Fruit fly (Drosophila melanogaster) whole organism, embryonic: ENCODE data around the gene eIF3h.

Experiments used
- Atf-2 ChIP-seq: fragments of 200-800 bp; sonication (Bioruptor generic); optimal IDR thresholded peaks from 2 replicates; lab custom pipeline; 2016; ENCODE audit warnings: missing biosample characterization, missing genetic modification characterization
- Atf6 ChIP-seq: fragments of 200-800 bp; sonication (Bioruptor generic); IDR thresholded peaks from 2 replicates; pipeline ENCODE4 v1.3.6; 2022; ENCODE audit warnings: missing biosample characterization, missing genetic modification characterization
- BEAF-32 ChIP-seq: fragments of 200-800 bp; sonication (Bioruptor generic); optimal IDR thresholded peaks from 3 replicates; lab custom pipeline; 2017; ENCODE audit warnings: missing biosample characterization, missing genetic modification characterization, mild to moderate bottlenecking, moderate library complexity, missing genetic modification reagents
- CG10462 ChIP-seq: fragments of 200-800 bp; sonication (Bioruptor generic); optimal IDR thresholded peaks from 2 replicates; lab custom pipeline; 2016; ENCODE audit warnings: missing biosample characterization, missing genetic modification characterization
- CG11695 ChIP-seq: fragments of 200-800 bp; sonication (Bioruptor generic); IDR thresholded peaks from 3 replicates; pipeline ENCODE4 v1.3.6; 2022; ENCODE audit warnings: missing biosample characterization, missing genetic modification characterization
- CG14441 ChIP-seq: fragments of 200-800 bp; sonication (Bioruptor generic); IDR thresholded peaks from 2 replicates; pipeline ENCODE4 v1.3.6; 2022; ENCODE audit warnings: missing biosample characterization, missing genetic modification characterization
- CG16863 ChIP-seq: fragments of 200-800 bp; sonication (Bioruptor generic); optimal IDR thresholded peaks from 3 replicates; lab custom pipeline; 2016; ENCODE audit warnings: missing biosample characterization, missing genetic modification characterization
- CG17802 ChIP-seq: fragments of 200-800 bp; sonication (Bioruptor generic); optimal IDR thresholded peaks from 2 replicates; lab custom pipeline; 2018; ENCODE audit warnings: missing biosample characterization, mild to moderate bottlenecking, missing genetic modification characterization, moderate library complexity
- CG17912 ChIP-seq: fragments of 200-800 bp; sonication (Bioruptor generic); optimal IDR thresholded peaks from 2 replicates; lab custom pipeline; 2018; ENCODE audit warnings: missing biosample characterization, mild to moderate bottlenecking, missing genetic modification characterization
- CG1792 ChIP-seq: fragments of 200-800 bp; sonication (Bioruptor generic); optimal IDR thresholded peaks from 2 replicates; lab custom pipeline; 2016; ENCODE audit warnings: missing biosample characterization, missing genetic modification characterization
- CG30020 ChIP-seq: fragments of 200-800 bp; optimal IDR thresholded peaks from 2 replicates; lab custom pipeline; 2019; ENCODE audit warnings: missing biosample characterization, mild to moderate bottlenecking, missing genetic modification characterization, moderate library complexity
- CG30431 ChIP-seq: fragments of 200-800 bp; sonication (Bioruptor generic); optimal IDR thresholded peaks from 2 replicates; lab custom pipeline; 2017; ENCODE audit warnings: missing biosample characterization, missing genetic modification characterization
- CG3407 ChIP-seq: fragments of 200-800 bp; sonication (Bioruptor generic); optimal IDR thresholded peaks from 2 replicates; lab custom pipeline; 2018; ENCODE audit warnings: missing biosample characterization, mild to moderate bottlenecking, missing genetic modification characterization
- CG5180 ChIP-seq: fragments of 200-800 bp; sonication (Bioruptor generic); optimal IDR thresholded peaks from 3 replicates; lab custom pipeline; 2017; ENCODE audit warnings: missing biosample characterization, missing genetic modification characterization, mild to moderate bottlenecking, moderate library complexity, missing genetic modification reagents
- CG6654 ChIP-seq: fragments of 200-800 bp; sonication (Bioruptor generic); optimal IDR thresholded peaks from 2 replicates; lab custom pipeline; 2017; ENCODE audit warnings: missing biosample characterization, mild to moderate bottlenecking, missing genetic modification characterization
- CG7271 ChIP-seq: fragments of 200-800 bp; sonication (Bioruptor generic); optimal IDR thresholded peaks from 2 replicates; lab custom pipeline; 2018; ENCODE audit warnings: missing biosample characterization, mild to moderate bottlenecking, missing genetic modification characterization, moderate library complexity
- CG7556 ChIP-seq: fragments of 200-800 bp; sonication (Bioruptor generic); optimal IDR thresholded peaks from 2 replicates; lab custom pipeline; 2017; ENCODE audit warnings: missing biosample characterization, mild to moderate bottlenecking, missing genetic modification characterization
- CG9876 ChIP-seq: fragments of 200-800 bp; sonication (Bioruptor generic); optimal IDR thresholded peaks from 2 replicates; lab custom pipeline; 2016; ENCODE audit warnings: missing biosample characterization, missing genetic modification characterization
- Dip2 ChIP-seq: fragments of 200-800 bp; sonication (Bioruptor generic); IDR thresholded peaks from 2 replicates; pipeline ENCODE4 v1.3.6; 2022; ENCODE audit warnings: missing biosample characterization, missing genetic modification characterization
- Dref ChIP-seq: fragments of 200-800 bp; sonication (Bioruptor generic); IDR thresholded peaks from 2 replicates; pipeline ENCODE4 v1.3.6; 2022; ENCODE audit warnings: missing biosample characterization, missing genetic modification characterization
- Fer3 ChIP-seq: fragments of 200-800 bp; sonication (Bioruptor generic); optimal IDR thresholded peaks from 2 replicates; lab custom pipeline; 2018; ENCODE audit warnings: missing biosample characterization, mild to moderate bottlenecking, missing genetic modification characterization, moderate library complexity
- HmgZ ChIP-seq: fragments of 200-800 bp; sonication (Bioruptor generic); optimal IDR thresholded peaks from 2 replicates; lab custom pipeline; 2018; ENCODE audit warnings: missing biosample characterization, mild to moderate bottlenecking, missing genetic modification characterization
- Hr51 ChIP-seq, 2 experiments: fragments of 200-800 bp; sonication (Bioruptor generic); optimal IDR thresholded peaks; 2 replicates in 1 of 2; 3 replicates in 1 of 2; lab custom pipeline; 2016 to 2018; ENCODE audit warnings: missing biosample characterization in 2 of 2, missing genetic modification characterization in 2 of 2, mild to moderate bottlenecking in 1 of 2, moderate library complexity in 1 of 2
- Kr ChIP-seq: fragments of 200-800 bp; sonication (Bioruptor generic); optimal IDR thresholded peaks from 2 replicates; lab custom pipeline; 2017; ENCODE audit warnings: missing biosample characterization, mild to moderate bottlenecking, missing genetic modification characterization
- Mad ChIP-seq: fragments of 200-800 bp; sonication (Bioruptor generic); optimal IDR thresholded peaks from 2 replicates; lab custom pipeline; 2016; ENCODE audit warnings: missing biosample characterization, missing genetic modification characterization
- Meics ChIP-seq: fragments of 200-800 bp; sonication (Bioruptor generic); optimal IDR thresholded peaks from 2 replicates; lab custom pipeline; 2017; ENCODE audit warnings: missing biosample characterization, mild to moderate bottlenecking, missing genetic modification characterization
- NC2α ChIP-seq: fragments of 200-800 bp; sonication (Bioruptor generic); optimal IDR thresholded peaks from 2 replicates; lab custom pipeline; 2016; ENCODE audit warnings: missing biosample characterization, missing genetic modification characterization
- Neu2 ChIP-seq: fragments of 200-800 bp; sonication (Bioruptor generic); optimal IDR thresholded peaks from 3 replicates; lab custom pipeline; 2016; ENCODE audit warnings: missing biosample characterization, missing genetic modification characterization, borderline replicate concordance
- Nf-YA ChIP-seq: fragments of 200-800 bp; sonication (Bioruptor generic); IDR thresholded peaks from 2 replicates; pipeline ENCODE4 v1.3.6; 2022; ENCODE audit warnings: missing biosample characterization, missing genetic modification characterization
- Rx ChIP-seq: fragments of 200-800 bp; sonication (Bioruptor generic); IDR thresholded peaks from 2 replicates; pipeline ENCODE4 v1.3.6; 2022; ENCODE audit warnings: missing biosample characterization, missing genetic modification characterization
- Sin3A ChIP-seq: fragments of >200 bp; optimal IDR thresholded peaks from 2 replicates; lab custom pipeline; 2018
- ab ChIP-seq: fragments of 200-800 bp; sonication (Bioruptor generic); optimal IDR thresholded peaks from 2 replicates; lab custom pipeline; 2016; ENCODE audit warnings: missing biosample characterization, missing genetic modification characterization
- al ChIP-seq: fragments of 200-800 bp; sonication (Bioruptor generic); IDR thresholded peaks from 2 replicates; pipeline ENCODE4 v1.3.6; 2022; ENCODE audit warnings: missing biosample characterization, missing genetic modification characterization
- chn ChIP-seq: fragments of 200-800 bp; sonication (Bioruptor generic); optimal IDR thresholded peaks from 2 replicates; lab custom pipeline; 2016; ENCODE audit warnings: missing biosample characterization, missing genetic modification characterization
- ci ChIP-seq: fragments of 200-800 bp; sonication (Bioruptor generic); IDR thresholded peaks from 3 replicates; pipeline ENCODE4 v1.3.6; 2022; ENCODE audit warnings: missing biosample characterization, missing genetic modification characterization
- crc ChIP-seq: fragments of 200-800 bp; sonication (Bioruptor generic); optimal IDR thresholded peaks from 2 replicates; lab custom pipeline; 2016; ENCODE audit warnings: missing biosample characterization, missing genetic modification characterization
- crp ChIP-seq, 2 experiments: fragments of 200-800 bp; sonication (Bioruptor generic); optimal IDR thresholded peaks; 2 replicates in 1 of 2; 3 replicates in 1 of 2; lab custom pipeline; 2017; ENCODE audit warnings: missing biosample characterization in 2 of 2, missing genetic modification characterization in 2 of 2, mild to moderate bottlenecking in 1 of 2, moderate library complexity in 1 of 2
- danr ChIP-seq: fragments of 200-800 bp; sonication (Bioruptor generic); IDR thresholded peaks from 2 replicates; pipeline ENCODE4 v1.3.6; 2022; ENCODE audit warnings: missing biosample characterization, missing genetic modification characterization
- ems ChIP-seq: fragments of 200-800 bp; sonication (Bioruptor generic); optimal IDR thresholded peaks from 3 replicates; lab custom pipeline; 2016; ENCODE audit warnings: missing biosample characterization, missing genetic modification characterization
- eyg ChIP-seq: fragments of 200-800 bp; sonication (Bioruptor generic); optimal IDR thresholded peaks from 3 replicates; lab custom pipeline; 2016; ENCODE audit warnings: missing biosample characterization, missing genetic modification characterization
- gem ChIP-seq: fragments of 200-800 bp; sonication (Bioruptor generic); optimal IDR thresholded peaks from 2 replicates; lab custom pipeline; 2019; ENCODE audit warnings: missing biosample characterization, mild to moderate bottlenecking, missing genetic modification characterization, moderate library complexity
- maf-S ChIP-seq: fragments of 200-800 bp; sonication (Bioruptor generic); optimal IDR thresholded peaks from 2 replicates; lab custom pipeline; 2016; ENCODE audit warnings: missing biosample characterization, missing genetic modification characterization
- otp ChIP-seq: fragments of 200-800 bp; sonication (Bioruptor generic); IDR thresholded peaks from 3 replicates; pipeline ENCODE4, ENCODE4 v1.3.6; 2022; ENCODE audit warnings: missing biosample characterization, missing genetic modification characterization
- p53 ChIP-seq: fragments of 200-800 bp; sonication (Bioruptor generic); optimal IDR thresholded peaks from 2 replicates; lab custom pipeline; 2016; ENCODE audit warnings: missing biosample characterization, missing genetic modification characterization
- peb ChIP-seq: fragments of 200-800 bp; sonication (Bioruptor generic); IDR thresholded peaks from 2 replicates; pipeline ENCODE4 v1.3.6; 2022; ENCODE audit warnings: missing biosample characterization, missing genetic modification characterization
- sc ChIP-seq, 3 experiments: fragments of >200 bp in 2 of 3; fragments of 200-800 bp in 1 of 3; sonication (Bioruptor generic) in 1 of 3; optimal IDR thresholded peaks; 2 replicates in 2 of 3; 3 replicates in 1 of 3; lab custom pipeline; 2017; ENCODE audit warnings: mild to moderate bottlenecking in 1 of 3, missing biosample characterization in 1 of 3, missing genetic modification characterization in 1 of 3, missing genetic modification reagents in 1 of 3
- schlank ChIP-seq: fragments of 200-800 bp; sonication (Bioruptor generic); optimal IDR thresholded peaks from 2 replicates; lab custom pipeline; 2018; ENCODE audit warnings: missing biosample characterization, mild to moderate bottlenecking, missing genetic modification characterization
- sens-2 ChIP-seq: fragments of 200-800 bp; sonication (Bioruptor generic); IDR thresholded peaks from 2 replicates; pipeline ENCODE4 v1.3.6; 2022; ENCODE audit warnings: missing biosample characterization, missing genetic modification characterization
- so ChIP-seq: fragments of 200-800 bp; sonication (Bioruptor generic); IDR thresholded peaks from 3 replicates; pipeline ENCODE4 v1.3.6; 2022; ENCODE audit warnings: missing biosample characterization, missing genetic modification characterization
- sr ChIP-seq: fragments of 200-800 bp; sonication (Bioruptor generic); IDR thresholded peaks from 3 replicates; pipeline ENCODE4 v1.3.6; 2022; ENCODE audit warnings: missing biosample characterization, missing genetic modification characterization
- sug ChIP-seq: fragments of 200-800 bp; optimal IDR thresholded peaks from 2 replicates; lab custom pipeline; 2019; ENCODE audit warnings: missing biosample characterization, mild to moderate bottlenecking, missing genetic modification characterization, moderate library complexity
- wor ChIP-seq: fragments of 200-800 bp; sonication (Bioruptor generic); IDR thresholded peaks from 2 replicates; pipeline ENCODE4 v1.3.6; 2022; ENCODE audit warnings: missing biosample characterization, missing genetic modification characterization

Gene eIF3h

dm6 chr2L:5093772-5094350 is 41.0 kb upstream of the eIF3h start, which contains the start of gene CG5828 (continued):
- TF ChIP-seq sr (GFP tag; lab: Robert Waterston, UW) = no peak
- no peak for TF ChIP-seq CG30020 (tag; lab: Kevin White, UChicago)
- TF ChIP-seq Rx (GFP tag; lab: Robert Waterston, UW) = no peak
- TF ChIP-seq CG7556 = no peak
- no peak for TF ChIP-seq CG14441 (GFP tag; lab: Robert Waterston, UW)
- peak; percentile 52 for TF ChIP-seq CG10462 (GFP tag; lab: Kevin White, UChicago)
- no peak for TF ChIP-seq maf-S
- no peak for TF ChIP-seq CG7271 (tag; lab: Kevin White, UChicago)
- no peak for TF ChIP-seq Atf6
- no peak for TF ChIP-seq Mad (GFP tag; lab: Kevin White, UChicago)
- no peak for TF ChIP-seq so (GFP tag; lab: Robert Waterston, UW)
- no peak for TF ChIP-seq CG3407 (GFP tag; lab: Kevin White, UChicago)
- no peak for TF ChIP-seq CG5180 (GFP tag; lab: Kevin White, UChicago)
- no peak for TF ChIP-seq Nf-YA (GFP tag; lab: Robert Waterston, UW)
- no peak for TF ChIP-seq HmgZ
- no peak for TF ChIP-seq CG17802
- TF ChIP-seq BEAF-32 = peak; percentile 84
- TF ChIP-seq otp = no peak
- no peak for TF ChIP-seq ab
- TF ChIP-seq CG16863 (GFP tag; lab: Kevin White, UChicago) = no peak
- TF ChIP-seq crp (GFP tag; optimal IDR thresholded peaks at IDR 0.05; lab: Kevin White, UChicago) = no peak
- TF ChIP-seq eyg (GFP tag; lab: Kevin White, UChicago) = no peak
- no peak for TF ChIP-seq al (GFP tag; lab: Robert Waterston, UW)
- no peak for TF ChIP-seq p53 (GFP tag; lab: Kevin White, UChicago)
- TF ChIP-seq CG17912 (GFP tag; lab: Kevin White, UChicago) = no peak
- no peak for TF ChIP-seq schlank (tag; lab: Kevin White, UChicago)
- TF ChIP-seq CG1792 (GFP tag; lab: Kevin White, UChicago) = no peak
- no peak for TF ChIP-seq crc (GFP tag; lab: Kevin White, UChicago)
- no peak for TF ChIP-seq Kr (GFP tag; lab: Kevin White, UChicago)
- no peak for TF ChIP-seq Atf-2 (GFP tag; lab: Kevin White, UChicago)
- TF ChIP-seq sug (tag; lab: Kevin White, UChicago) = no peak
- no peak for TF ChIP-seq CG9876 (GFP tag; lab: Kevin White, UChicago)
- no peak for TF ChIP-seq sc (optimal IDR thresholded peaks at IDR 0.05; lab: Kevin White, UChicago)
- no peak for TF ChIP-seq sc (GFP tag; optimal IDR thresholded peaks at IDR 0.05; lab: Kevin White, UChicago)
- no peak for TF ChIP-seq Dip2
- no peak for TF ChIP-seq Hr51 (GFP tag; optimal IDR thresholded peaks at IDR 0.05; lab: Kevin White, UChicago)
- no peak for TF ChIP-seq sens-2 (GFP tag; lab: Robert Waterston, UW)
- TF ChIP-seq CG30431 (GFP tag; lab: Kevin White, UChicago) = no peak
- no peak for TF ChIP-seq peb (GFP tag; lab: Robert Waterston, UW)
- TF ChIP-seq Sin3A = no peak
- peak; percentile 76 for TF ChIP-seq Dref (GFP tag; lab: Robert Waterston, UW)
- TF ChIP-seq chn (GFP tag; lab: Kevin White, UChicago) = no peak
- TF ChIP-seq ci (GFP tag; lab: Robert Waterston, UW) = no peak
- TF ChIP-seq gem (tag; lab: Kevin White, UChicago) = no peak
- TF ChIP-seq wor = no peak
- TF ChIP-seq danr (GFP tag; lab: Robert Waterston, UW) = no peak
- no peak for TF ChIP-seq ems (GFP tag; lab: Kevin White, UChicago)
- TF ChIP-seq CG6654 = no peak
- TF ChIP-seq CG11695 (GFP tag; lab: Robert Waterston, UW) = no peak
- TF ChIP-seq Fer3 (tag; lab: Kevin White, UChicago) = no peak
- no peak for TF ChIP-seq Neu2 (GFP tag; lab: Kevin White, UChicago)
- TF ChIP-seq NC2α (GFP tag; lab: Kevin White, UChicago) = no peak
- no peak for TF ChIP-seq Meics (GFP tag; lab: Kevin White, UChicago)
